Fruit fly (Drosophila melanogaster): ENCODE results near the gene Raf.

The Raf gene

DNA sequence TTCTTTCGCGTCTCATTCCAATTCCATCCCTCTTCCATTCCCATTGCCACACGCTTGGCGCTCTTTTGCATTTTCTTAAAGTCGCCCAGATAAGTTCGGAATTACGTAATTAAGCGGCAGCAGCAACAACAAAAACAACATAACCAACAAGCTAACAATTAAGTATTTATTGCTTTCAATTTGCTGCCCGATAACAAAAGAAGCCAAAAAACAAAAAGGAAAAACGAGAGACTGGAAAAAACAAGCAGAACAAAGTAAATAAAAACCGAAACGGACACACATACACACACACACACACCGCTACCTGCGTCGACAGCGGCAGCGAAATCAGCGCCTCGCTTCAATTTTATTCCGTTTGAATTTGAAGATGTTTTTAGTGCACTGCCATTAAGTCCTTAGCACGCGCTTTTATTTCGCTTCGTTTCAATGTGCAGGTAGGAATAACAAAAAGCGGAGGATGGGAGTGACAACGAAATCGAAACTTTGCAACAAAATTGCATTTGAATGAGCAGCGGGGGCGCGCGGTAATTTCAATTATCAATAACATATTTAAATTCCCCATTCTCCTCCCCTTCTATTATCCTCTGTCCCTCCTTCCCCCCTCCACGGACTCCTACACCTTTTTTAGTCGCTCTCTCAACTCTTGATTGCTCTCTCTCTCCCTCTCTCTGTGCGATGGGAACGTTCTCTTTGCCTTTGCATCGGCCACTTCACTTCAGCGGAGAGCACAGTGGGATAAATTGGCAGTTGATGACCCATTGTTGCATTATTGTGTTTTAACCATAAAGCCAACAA lies at the start of gene Raf:
Gene Raf, plus strand, starts transcription at position 32 of the 795 bp plus-strand sequence.
- peak; percentile 2 for TF ChIP-seq noc (tag; optimal IDR thresholded peaks at IDR 0.05)

DNA sequence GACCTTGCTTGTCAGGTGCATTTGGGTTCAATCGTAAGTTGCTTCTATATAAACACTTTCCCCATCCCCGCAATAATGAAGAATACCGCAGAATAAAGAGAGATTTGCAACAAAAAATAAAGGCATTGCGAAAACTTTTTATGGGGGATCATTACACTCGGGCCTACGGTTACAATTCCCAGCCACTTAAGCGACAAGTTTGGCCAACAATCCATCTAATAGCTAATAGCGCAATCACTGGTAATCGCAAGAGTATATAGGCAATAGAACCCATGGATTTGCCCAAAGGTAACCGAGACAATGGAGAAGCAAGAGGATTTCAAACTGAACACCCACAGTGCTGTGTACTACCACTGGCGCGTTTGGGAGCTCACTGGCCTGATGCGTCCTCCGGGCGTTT lies 49.3 kb upstream of the Raf start, which contains the start of gene Or2a:
Gene Or2a, plus strand, starts transcription at position 301 of the 400 bp plus-strand sequence.
- no peak for TF ChIP-seq noc (tag; optimal IDR thresholded peaks at IDR 0.05)

DNA sequence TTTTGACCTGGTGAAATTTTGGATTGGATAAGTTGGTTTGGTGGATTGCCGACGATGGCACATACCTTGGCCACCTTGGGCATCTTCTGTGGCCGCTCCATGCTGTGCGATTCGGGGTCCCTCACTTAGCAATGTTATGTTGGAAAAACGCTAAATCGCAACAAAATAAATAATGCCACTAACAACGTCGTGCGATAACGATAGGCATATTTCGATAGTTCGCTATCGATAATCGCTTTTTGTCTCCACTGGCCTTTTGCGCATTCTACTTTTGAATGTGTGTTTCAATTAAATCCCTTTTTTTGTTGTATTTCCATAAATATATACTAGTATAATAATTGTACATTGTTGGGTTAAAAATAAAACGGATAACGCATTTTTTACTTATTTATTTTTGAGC lies 45.5 kb upstream of the Raf start, which contains the start of gene crn:
Gene crn, minus strand, starts transcription at position 221 of the 400 bp plus-strand sequence.
- TF ChIP-seq noc (tag; optimal IDR thresholded peaks at IDR 0.05): no peak

DNA sequence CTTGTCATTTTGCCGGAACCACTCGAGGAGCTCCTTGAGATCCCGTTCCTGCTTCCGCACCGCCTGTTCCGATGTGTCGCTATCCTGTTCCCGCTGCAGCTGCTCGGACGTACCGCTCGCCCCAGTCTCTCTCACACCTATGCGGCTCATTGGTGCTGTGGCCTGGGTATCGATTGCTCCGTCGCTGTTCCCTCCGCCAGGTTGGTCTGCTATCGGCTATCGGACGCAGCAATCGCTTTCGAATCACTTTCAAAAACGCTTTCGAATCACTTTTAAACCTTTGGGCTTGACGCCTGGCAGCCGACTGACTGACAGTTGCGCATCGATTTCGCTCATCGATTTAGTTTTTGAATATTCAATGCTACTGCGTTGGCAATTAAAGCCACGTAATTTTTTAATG lies 43.6 kb upstream of the Raf start, which contains the start of gene CG3191:
Gene CG3191, minus strand, starts transcription at position 306 of the 400 bp plus-strand sequence.
- TF ChIP-seq noc (tag; optimal IDR thresholded peaks at IDR 0.05): no peak

DNA sequence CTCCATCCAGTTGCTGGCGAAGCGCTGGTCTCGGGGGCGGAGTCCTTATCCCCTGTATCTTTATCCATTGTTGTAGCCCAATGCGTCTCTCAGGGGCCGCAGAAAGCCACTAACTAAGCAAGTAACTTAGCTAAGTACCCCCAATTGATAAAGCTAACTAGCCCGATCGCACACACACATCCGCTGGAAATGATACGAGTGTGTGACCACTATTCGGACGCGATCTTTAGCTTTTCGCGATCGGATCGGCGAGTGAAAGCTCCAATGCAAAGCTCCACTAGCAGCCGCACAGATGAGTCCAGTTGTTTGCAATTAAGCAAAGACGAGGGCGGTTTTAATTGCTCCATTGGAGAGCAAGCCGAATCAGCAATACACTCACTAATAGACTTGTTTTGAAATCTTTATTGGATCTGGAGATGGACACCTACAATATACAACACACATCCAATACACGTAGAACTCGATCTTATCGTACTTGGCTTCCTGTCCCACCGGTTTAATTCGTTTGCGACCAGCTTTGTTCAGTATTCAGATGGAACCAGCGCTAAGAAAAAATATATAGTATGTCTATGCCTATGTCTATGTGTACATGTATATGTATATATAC lies 41.1 kb upstream of the Raf start, which contains the start of gene CG3091:
Gene CG3091, minus strand, starts transcription at position 178 of the 607 bp plus-strand sequence.
- TF ChIP-seq noc (tag; optimal IDR thresholded peaks at IDR 0.05): no peak

DNA sequence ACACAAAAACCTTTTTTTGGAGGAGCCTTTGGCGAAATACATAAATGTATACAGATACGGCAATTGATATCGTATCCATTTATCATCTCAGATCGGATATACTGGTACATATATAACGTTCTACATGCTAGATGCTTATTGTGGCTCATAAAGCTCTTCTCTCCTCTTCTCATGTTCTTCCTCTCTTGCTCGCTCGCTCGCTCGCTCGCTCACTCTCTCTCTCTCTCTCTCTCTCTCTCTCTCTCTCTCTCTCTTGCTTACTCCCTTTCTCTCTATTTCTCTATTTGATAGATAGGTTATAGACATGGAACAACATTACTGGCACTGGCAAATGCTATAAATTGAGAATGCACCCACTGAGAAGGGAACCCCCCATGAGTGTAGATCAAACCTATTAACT lies 40.2 kb upstream of the Raf start:
- no peak for TF ChIP-seq noc (tag; optimal IDR thresholded peaks at IDR 0.05)

DNA sequence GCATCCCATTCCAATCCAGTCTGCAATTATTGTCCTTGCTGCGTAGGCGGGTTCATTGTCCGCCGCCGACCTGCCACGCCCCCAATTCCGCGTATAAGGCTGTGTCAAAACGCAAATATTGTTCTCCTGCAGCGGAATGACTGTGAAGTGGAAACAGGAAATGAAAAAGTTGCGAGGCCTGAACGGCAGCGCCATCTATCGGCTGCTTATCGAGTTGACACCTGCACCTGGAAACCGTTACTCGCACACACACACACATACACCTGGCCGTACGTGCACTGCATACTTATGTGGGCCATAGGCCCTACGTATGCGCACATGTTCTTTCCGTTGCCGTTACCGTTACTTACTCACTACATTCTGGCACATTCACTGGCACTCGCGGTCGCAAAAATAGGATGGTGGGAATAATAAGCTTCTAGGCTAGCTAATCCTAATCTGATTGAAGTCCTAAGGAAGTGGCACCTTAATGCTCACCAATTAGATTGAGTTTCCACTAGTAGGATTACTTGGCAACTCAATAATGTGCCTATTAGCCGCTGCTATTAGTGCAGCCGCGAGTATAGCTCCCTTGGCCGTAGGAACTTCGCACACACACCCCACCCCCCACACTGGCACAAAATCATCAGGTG lies 36.5 kb upstream of the Raf start:
- no peak for TF ChIP-seq noc (tag; optimal IDR thresholded peaks at IDR 0.05)

DNA sequence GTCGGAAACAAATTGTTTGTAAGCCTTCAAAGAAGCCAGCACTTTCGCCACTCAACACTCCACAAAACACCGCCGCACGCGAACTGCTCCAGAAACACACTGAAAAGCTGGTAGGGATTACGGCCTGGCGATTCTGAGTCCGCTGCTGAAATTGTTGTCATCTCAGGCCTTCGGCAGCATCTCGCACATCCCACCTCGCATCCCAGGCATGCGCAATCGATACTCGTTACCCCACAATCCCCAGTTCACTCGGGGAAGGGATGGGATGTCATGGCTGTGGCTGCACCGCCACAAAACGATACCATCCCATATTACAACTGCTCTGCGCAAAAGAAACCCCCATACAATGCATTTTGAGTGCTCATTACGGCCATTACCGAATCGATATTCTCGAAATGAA lies 35.5 kb upstream of the Raf start, which contains the start of gene CG3078:
Gene CG3078, minus strand, starts transcription at position 101 of the 400 bp plus-strand sequence.
- TF ChIP-seq noc (tag; optimal IDR thresholded peaks at IDR 0.05): no peak

DNA sequence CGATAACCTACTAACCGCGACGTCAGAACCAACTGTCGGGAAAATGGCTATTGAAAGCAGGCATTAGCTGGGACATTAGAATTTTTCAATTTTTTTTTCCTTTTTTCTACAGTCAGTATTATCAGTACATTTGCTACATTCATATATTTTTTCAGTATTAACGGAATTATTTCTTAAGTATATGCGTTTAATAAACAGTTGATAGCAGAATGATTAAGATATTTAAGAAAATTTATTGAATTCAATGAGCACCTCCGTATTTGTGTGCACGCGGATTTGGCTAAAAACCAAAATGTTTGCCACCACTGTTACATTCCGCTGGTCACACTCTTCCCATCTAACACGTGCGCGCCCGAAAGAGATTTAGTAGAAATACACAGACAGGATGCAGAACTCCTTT lies 32.8 kb upstream of the Raf start, which contains the start of the genes temp and CG3071:
Gene temp, minus strand, starts transcription at position 5 of the 400 bp plus-strand sequence.
Gene CG3071, plus strand, starts transcription at position 327 of the 400 bp plus-strand sequence.
- TF ChIP-seq noc (tag; optimal IDR thresholded peaks at IDR 0.05): peak; percentile 75

DNA sequence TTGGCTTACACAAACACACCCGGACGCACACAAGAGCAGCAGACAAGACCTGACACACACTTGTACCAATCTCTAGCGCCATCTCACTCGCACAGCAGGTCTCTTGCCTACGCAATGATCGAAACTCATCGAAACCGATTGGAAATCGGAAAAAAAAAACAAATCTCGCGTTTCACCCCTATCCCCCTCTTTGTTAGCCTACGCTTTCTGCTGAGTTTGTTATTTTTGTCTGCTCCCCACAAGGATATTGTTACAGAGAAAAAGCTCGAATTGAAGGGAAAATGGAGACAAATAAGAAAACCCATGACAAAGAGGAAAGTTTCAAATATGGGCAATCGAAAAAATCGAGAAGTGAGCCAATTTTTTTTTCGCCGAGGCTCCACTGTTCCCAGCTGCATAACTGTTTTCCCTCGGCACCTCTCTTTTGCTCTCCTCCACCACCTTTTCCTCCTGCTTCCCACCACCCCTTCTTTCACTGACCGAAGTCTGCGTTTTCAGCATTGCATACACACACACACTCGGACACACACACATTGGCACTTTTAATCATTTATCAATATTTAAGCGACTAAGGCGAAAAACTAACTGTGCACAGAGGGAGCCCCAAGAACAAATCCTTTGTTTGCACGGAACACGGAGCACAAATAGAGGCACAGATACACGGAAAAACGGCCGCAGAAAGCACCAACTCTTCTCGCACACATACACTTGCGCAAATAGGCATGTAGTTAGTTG lies 25.3 kb upstream of the Raf start:
- no peak for TF ChIP-seq noc (tag; optimal IDR thresholded peaks at IDR 0.05)

DNA sequence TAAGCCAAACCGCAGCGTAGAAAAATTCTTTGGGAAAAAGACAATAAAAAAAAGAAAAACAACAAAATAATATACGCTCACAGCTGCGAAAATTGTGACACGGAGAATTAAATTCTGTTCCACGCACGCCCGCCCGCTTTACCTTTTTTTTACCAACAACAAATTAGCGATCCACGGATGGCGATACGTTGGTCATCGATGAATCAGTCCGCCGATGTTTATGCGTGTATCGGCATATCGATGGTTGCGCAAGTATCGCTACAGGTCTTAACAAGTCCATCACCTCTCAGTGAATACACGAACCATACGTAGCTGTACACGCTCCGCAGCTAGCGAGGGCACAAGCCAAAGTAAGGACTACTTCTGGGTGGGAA lies 24.7 kb upstream of the Raf start, which contains the start of gene CG2924:
Gene CG2924, minus strand, starts transcription at position 205 of the 374 bp plus-strand sequence.
- peak; percentile 10 for TF ChIP-seq noc (tag; optimal IDR thresholded peaks at IDR 0.05)

DNA sequence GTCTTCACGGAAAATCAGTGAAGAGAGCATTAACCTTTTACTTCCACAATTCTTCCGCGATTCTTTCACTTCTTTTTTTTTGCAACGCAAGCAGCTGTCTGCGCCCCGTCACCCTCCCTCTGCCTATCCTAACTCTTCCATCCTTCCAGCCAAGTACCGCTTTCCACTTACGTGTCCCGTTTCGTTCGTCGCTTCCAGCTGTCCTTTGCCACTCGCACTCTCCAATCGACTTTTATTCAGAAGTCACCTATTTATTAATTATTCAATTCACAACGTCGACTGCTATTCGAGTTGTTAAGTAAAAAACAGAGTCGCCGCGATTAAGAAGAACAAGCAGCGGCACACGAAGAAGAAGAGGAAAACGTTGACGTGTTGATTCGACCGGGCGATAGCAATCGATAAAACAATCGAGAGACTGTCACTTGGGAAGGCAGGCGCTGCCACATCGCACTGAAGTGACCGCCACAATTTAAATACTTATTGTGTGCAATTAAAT lies 20.5 kb upstream of the Raf start, which contains the start of gene Grp170:
Gene Grp170, minus strand, starts transcription at position 365 of the 496 bp plus-strand sequence.
- peak; percentile 32 for TF ChIP-seq noc (tag; optimal IDR thresholded peaks at IDR 0.05)

DNA sequence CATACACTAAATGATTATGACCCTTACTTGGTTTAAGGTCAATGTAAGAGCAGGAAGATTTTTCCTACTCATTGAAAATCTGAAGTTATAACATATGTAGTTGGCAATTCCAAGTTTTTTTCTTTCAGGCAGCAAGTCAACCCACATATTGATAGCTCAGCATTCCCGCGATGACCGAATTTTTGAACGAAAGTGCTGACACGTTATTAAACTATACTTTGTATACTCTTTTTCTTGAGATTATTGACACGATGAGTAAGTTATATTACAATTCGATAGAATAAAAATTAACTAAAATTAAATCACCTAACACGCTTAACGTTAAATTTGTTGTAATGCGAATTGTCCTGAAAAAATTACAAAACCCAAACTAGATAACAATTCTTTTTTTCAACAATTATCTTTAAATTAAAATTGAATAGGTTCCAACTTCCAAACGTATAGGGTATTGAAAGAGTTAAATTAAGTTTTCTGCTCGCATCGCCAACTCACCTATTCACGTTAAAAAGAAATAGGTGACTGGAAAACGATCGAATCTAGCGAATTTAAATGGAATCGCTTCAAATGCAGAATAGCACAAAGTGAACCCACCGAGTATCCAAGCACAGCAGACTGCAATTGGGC lies 19.9 kb upstream of the Raf start, which contains the start of gene Vml:
Gene Vml, plus strand, starts transcription at position 574 of the 624 bp plus-strand sequence.
- no peak for TF ChIP-seq noc (tag; optimal IDR thresholded peaks at IDR 0.05)

DNA sequence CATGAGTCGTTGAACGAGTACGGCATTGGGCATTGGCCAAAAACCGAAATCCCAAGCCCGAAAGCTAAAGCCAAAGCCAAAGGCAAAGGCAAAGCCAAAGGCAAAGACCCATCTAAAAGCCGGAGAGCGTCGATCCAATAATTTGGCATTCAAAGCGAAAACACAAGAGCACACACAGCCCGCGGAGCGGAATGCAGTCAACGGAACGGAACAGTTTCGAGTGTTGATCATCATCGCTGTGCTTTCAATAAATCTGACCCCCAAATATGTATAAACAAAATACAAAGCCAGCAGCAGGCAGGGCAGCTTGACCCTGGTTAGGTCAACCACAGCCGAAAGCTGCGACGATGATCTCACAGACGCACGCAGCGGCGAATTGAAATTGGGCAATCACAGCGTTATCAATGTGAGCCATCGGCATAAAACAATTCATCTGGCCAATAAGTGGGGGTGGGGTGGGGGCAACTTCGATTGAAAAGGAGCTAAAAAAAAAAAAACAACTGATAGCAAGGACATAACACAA lies 16.4 kb upstream of the Raf start:
- no peak for TF ChIP-seq noc (tag; optimal IDR thresholded peaks at IDR 0.05)

All from whole organism, larva.